Fruit fly (Drosophila melanogaster) whole organism, prepupa: ENCODE measurements around the gene Nepl21.
A peak's percentile ranks its signal among the peaks of the same experiment; 100 is the strongest.

Experiments used
- Blimp-1 ChIP-seq: fragments of 200-800 bp; sonication (Bioruptor generic); optimal IDR thresholded peaks from 3 replicates; lab custom pipeline; 2017; ENCODE audit warnings: missing biosample characterization, missing genetic modification characterization, mild to moderate bottlenecking, moderate library complexity, missing genetic modification reagents
- CG10631 ChIP-seq: fragments of 200-800 bp; sonication (Bioruptor generic); optimal IDR thresholded peaks from 2 replicates; lab custom pipeline; 2016; ENCODE audit warnings: missing biosample characterization, missing genetic modification characterization
- CG10669 ChIP-seq: fragments of 200-800 bp; sonication (Bioruptor generic); optimal IDR thresholded peaks from 3 replicates; lab custom pipeline; 2018; ENCODE audit warnings: missing biosample characterization, mild to moderate bottlenecking, missing genetic modification characterization, moderate library complexity
- CG11762 ChIP-seq: fragments of 200-800 bp; sonication (Bioruptor generic); optimal IDR thresholded peaks from 3 replicates; lab custom pipeline; 2016; ENCODE audit warnings: missing biosample characterization, missing genetic modification characterization; ENCODE audit not compliant: insufficient read depth
- CG11902 ChIP-seq: fragments of 200-800 bp; sonication (Bioruptor generic); optimal IDR thresholded peaks from 3 replicates; lab custom pipeline; 2016; ENCODE audit warnings: missing biosample characterization, missing genetic modification characterization
- CG15336 ChIP-seq: fragments of 200-800 bp; sonication (Bioruptor generic); IDR thresholded peaks from 2 replicates; pipeline ENCODE4 v1.3.6; 2022; ENCODE audit warnings: missing biosample characterization, missing genetic modification characterization
- CG1621 ChIP-seq: fragments of 200-800 bp; sonication (Bioruptor generic); optimal IDR thresholded peaks from 3 replicates; lab custom pipeline; 2018; ENCODE audit warnings: missing biosample characterization, mild to moderate bottlenecking, missing genetic modification characterization
- CG16779 ChIP-seq: fragments of 200-800 bp; sonication (Bioruptor generic); optimal IDR thresholded peaks from 3 replicates; lab custom pipeline; 2017; ENCODE audit warnings: missing biosample characterization, mild to moderate bottlenecking, missing genetic modification characterization
- CG3032 ChIP-seq: fragments of 200-800 bp; optimal IDR thresholded peaks from 2 replicates; lab custom pipeline; 2019; ENCODE audit warnings: missing biosample characterization, mild to moderate bottlenecking, missing genetic modification characterization, moderate library complexity
- CG31627 ChIP-seq: fragments of 200-800 bp; sonication (Bioruptor generic); optimal IDR thresholded peaks from 3 replicates; lab custom pipeline; 2016; ENCODE audit warnings: missing biosample characterization, missing genetic modification characterization
- CG32006 ChIP-seq: fragments of 200-800 bp; sonication (Bioruptor generic); optimal IDR thresholded peaks from 3 replicates; lab custom pipeline; 2017; ENCODE audit warnings: missing biosample characterization, mild to moderate bottlenecking, missing genetic modification characterization
- CG3919 ChIP-seq: fragments of 200-800 bp; sonication (Bioruptor generic); optimal IDR thresholded peaks from 3 replicates; lab custom pipeline; 2016; ENCODE audit warnings: missing biosample characterization, missing genetic modification characterization
- CG6276 ChIP-seq: fragments of 200-800 bp; sonication (Bioruptor generic); optimal IDR thresholded peaks from 2 replicates; lab custom pipeline; 2017; ENCODE audit warnings: missing biosample characterization, mild to moderate bottlenecking, missing genetic modification characterization
- CG6792 ChIP-seq: fragments of 200-800 bp; sonication (Bioruptor generic); optimal IDR thresholded peaks from 3 replicates; lab custom pipeline; 2016; ENCODE audit warnings: missing biosample characterization, missing genetic modification characterization
- CG6854 ChIP-seq: fragments of 200-800 bp; sonication (Bioruptor generic); optimal IDR thresholded peaks from 2 replicates; lab custom pipeline; 2017; ENCODE audit warnings: missing biosample characterization, mild to moderate bottlenecking, missing genetic modification characterization
- CG8119 ChIP-seq: fragments of 200-800 bp; sonication (Bioruptor generic); IDR thresholded peaks from 3 replicates; pipeline ENCODE4 v1.3.6; 2022; ENCODE audit warnings: missing biosample characterization, missing genetic modification characterization
- CG8319 ChIP-seq: fragments of 200-800 bp; sonication (Bioruptor generic); optimal IDR thresholded peaks from 3 replicates; lab custom pipeline; 2016; ENCODE audit warnings: missing biosample characterization, missing genetic modification characterization
- CG9139 ChIP-seq: fragments of 200-800 bp; sonication (Bioruptor generic); optimal IDR thresholded peaks from 3 replicates; lab custom pipeline; 2017; ENCODE audit warnings: missing biosample characterization, mild to moderate bottlenecking, missing genetic modification characterization
- Eip93F ChIP-seq: fragments of 200-800 bp; sonication (Bioruptor generic); optimal IDR thresholded peaks from 2 replicates; lab custom pipeline; 2016; ENCODE audit warnings: missing biosample characterization, mild to moderate bottlenecking, missing genetic modification characterization
- Gug ChIP-seq: fragments of 200-800 bp; sonication (Bioruptor generic); IDR thresholded peaks from 2 replicates; pipeline ENCODE4 v1.3.6; 2022; ENCODE audit warnings: missing biosample characterization, missing genetic modification characterization
- Hr39 ChIP-seq: fragments of 200-800 bp; sonication (Bioruptor generic); optimal IDR thresholded peaks from 2 replicates; lab custom pipeline; 2016; ENCODE audit warnings: missing biosample characterization, missing genetic modification characterization
- Hr4 ChIP-seq: fragments of 200-800 bp; sonication (Bioruptor generic); optimal IDR thresholded peaks from 3 replicates; lab custom pipeline; 2016; ENCODE audit warnings: missing biosample characterization, missing genetic modification characterization
- Lpt ChIP-seq: fragments of 200-800 bp; sonication (Bioruptor generic); optimal IDR thresholded peaks from 3 replicates; lab custom pipeline; 2016; ENCODE audit warnings: missing biosample characterization, missing genetic modification characterization
- Smox ChIP-seq: fragments of 200-800 bp; sonication (Bioruptor generic); optimal IDR thresholded peaks from 3 replicates; lab custom pipeline; 2016; ENCODE audit warnings: missing biosample characterization, missing genetic modification characterization
- Sox15 ChIP-seq: fragments of 200-800 bp; sonication (Bioruptor generic); optimal IDR thresholded peaks from 3 replicates; lab custom pipeline; 2016; ENCODE audit warnings: missing biosample characterization, missing genetic modification characterization
- acj6 ChIP-seq: fragments of 200-800 bp; sonication (Bioruptor generic); optimal IDR thresholded peaks from 3 replicates; lab custom pipeline; 2016; ENCODE audit warnings: missing biosample characterization, missing genetic modification characterization
- cyc ChIP-seq: fragments of 200-800 bp; sonication (Bioruptor generic); optimal IDR thresholded peaks from 3 replicates; lab custom pipeline; 2016; ENCODE audit warnings: missing biosample characterization, missing genetic modification characterization
- dac ChIP-seq: fragments of 200-800 bp; sonication (Bioruptor generic); optimal IDR thresholded peaks from 2 replicates; lab custom pipeline; 2017; ENCODE audit warnings: missing biosample characterization, mild to moderate bottlenecking, missing genetic modification characterization
- dsx ChIP-seq: fragments of 200-800 bp; optimal IDR thresholded peaks from 3 replicates; lab custom pipeline; 2019; ENCODE audit warnings: missing biosample characterization, mild to moderate bottlenecking, missing genetic modification characterization, moderate library complexity; ENCODE audit not compliant: poor library complexity, severe bottlenecking
- eg ChIP-seq: fragments of 200-800 bp; sonication (Bioruptor generic); IDR thresholded peaks from 3 replicates; pipeline ENCODE4 v1.3.6; 2022; ENCODE audit warnings: missing biosample characterization, missing genetic modification characterization
- esn ChIP-seq: fragments of 200-800 bp; sonication (Bioruptor generic); optimal IDR thresholded peaks from 2 replicates; lab custom pipeline; 2016; ENCODE audit warnings: missing biosample characterization, mild to moderate bottlenecking, missing genetic modification characterization, moderate library complexity
- fd59A ChIP-seq: fragments of 200-800 bp; sonication (Bioruptor generic); optimal IDR thresholded peaks from 2 replicates; lab custom pipeline; 2017; ENCODE audit warnings: missing biosample characterization, mild to moderate bottlenecking, missing genetic modification characterization, missing genetic modification reagents
- fd85E ChIP-seq: fragments of 200-800 bp; sonication (Bioruptor generic); optimal IDR thresholded peaks from 3 replicates; lab custom pipeline; 2016; ENCODE audit warnings: missing biosample characterization, missing genetic modification characterization
- fkh ChIP-seq: fragments of 200-800 bp; sonication (Bioruptor generic); optimal IDR thresholded peaks from 3 replicates; lab custom pipeline; 2017; ENCODE audit warnings: missing biosample characterization, mild to moderate bottlenecking, missing genetic modification characterization, moderate library complexity
- lz ChIP-seq: fragments of 200-800 bp; sonication (Bioruptor generic); optimal IDR thresholded peaks from 3 replicates; lab custom pipeline; 2016; ENCODE audit warnings: missing biosample characterization, missing genetic modification characterization
- net ChIP-seq: fragments of 200-800 bp; sonication (Bioruptor generic); optimal IDR thresholded peaks from 3 replicates; lab custom pipeline; 2016; ENCODE audit warnings: missing biosample characterization, missing genetic modification characterization
- pdm3 ChIP-seq: fragments of 200-800 bp; sonication (Bioruptor generic); optimal IDR thresholded peaks from 3 replicates; lab custom pipeline; 2016; ENCODE audit warnings: missing biosample characterization, missing genetic modification characterization
- salr ChIP-seq, 2 experiments: fragments of 200-800 bp; sonication (Bioruptor generic); optimal IDR thresholded peaks; 3 replicates each; lab custom pipeline; 2016 to 2018; ENCODE audit warnings: missing biosample characterization in 2 of 2, missing genetic modification characterization in 2 of 2, mild to moderate bottlenecking in 1 of 2
- spab ChIP-seq: fragments of 200-800 bp; sonication (Bioruptor generic); optimal IDR thresholded peaks from 2 replicates; lab custom pipeline; 2017; ENCODE audit warnings: missing biosample characterization, mild to moderate bottlenecking, missing genetic modification characterization, missing genetic modification reagents
- ss ChIP-seq, 2 experiments: fragments of 200-800 bp; sonication (Bioruptor generic); optimal IDR thresholded peaks; 2 replicates in 1 of 2; 3 replicates in 1 of 2; lab custom pipeline; 2017 to 2018; ENCODE audit warnings: mild to moderate bottlenecking in 2 of 2, missing biosample characterization in 2 of 2, missing genetic modification characterization in 2 of 2, moderate library complexity in 1 of 2
- vri ChIP-seq: fragments of 200-800 bp; sonication (Bioruptor generic); optimal IDR thresholded peaks from 3 replicates; lab custom pipeline; 2016; ENCODE audit warnings: missing biosample characterization, mild to moderate bottlenecking, missing genetic modification characterization

Nepl21 gene

DNA sequence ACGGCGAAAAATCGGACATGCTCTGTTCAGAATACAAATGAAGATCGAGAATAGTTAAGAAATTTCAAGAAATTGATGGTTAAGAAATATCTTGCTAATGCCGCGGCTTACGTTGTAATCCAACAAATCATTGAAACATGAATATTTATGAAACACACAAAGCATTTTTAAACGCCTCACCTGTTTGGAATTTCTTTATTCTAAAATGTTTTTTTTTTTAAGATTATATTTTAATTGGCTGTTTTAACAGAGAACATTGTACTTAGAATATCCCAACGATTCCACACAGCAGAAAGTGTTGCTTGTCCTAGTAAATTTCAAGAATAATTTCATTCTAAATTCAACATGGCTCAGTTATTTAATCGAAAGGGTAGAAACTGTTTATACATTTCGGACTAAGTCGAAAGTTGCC, 31.5 kb upstream of the Nepl21 start (continued):
- TF ChIP-seq CG11762 (GFP tag; lab: Kevin White, UChicago), result no peak
- peak; percentile 14 for TF ChIP-seq Sox15 (GFP tag; lab: Kevin White, UChicago)
- no peak for TF ChIP-seq cyc (GFP tag; lab: Kevin White, UChicago)
- peak; percentile 31 for TF ChIP-seq CG3032 (tag; lab: Kevin White, UChicago)
- peak; percentile 10 for TF ChIP-seq fd59A
- peak; percentile 57 for TF ChIP-seq CG6276
- TF ChIP-seq CG32006 (GFP tag; lab: Kevin White, UChicago), result peak; percentile 88
- no peak for TF ChIP-seq CG1621 (tag; lab: Kevin White, UChicago)
- TF ChIP-seq fd85E (GFP tag; lab: Kevin White, UChicago), result no peak
- peak in 1 of 2 experiments; percentile 79 for TF ChIP-seq salr (GFP tag; optimal IDR thresholded peaks at IDR 0.05; lab: Kevin White, UChicago)
- peak; percentile 47 for TF ChIP-seq esn (GFP tag; lab: Kevin White, UChicago)
- TF ChIP-seq CG6792 (GFP tag; lab: Kevin White, UChicago), result peak; percentile 25
- no peak for TF ChIP-seq Gug
- TF ChIP-seq CG3919 (GFP tag; lab: Kevin White, UChicago), result peak; percentile 57
- peak; percentile 38 for TF ChIP-seq pdm3 (GFP tag; lab: Kevin White, UChicago)
- TF ChIP-seq CG8319 (GFP tag; lab: Kevin White, UChicago), result peak; percentile 13
- TF ChIP-seq fkh (GFP tag; lab: Kevin White, UChicago), result no peak
- peak; percentile 44 for TF ChIP-seq CG10669
- peak; percentile 18 to 36 for TF ChIP-seq ss (GFP tag; optimal IDR thresholded peaks at IDR 0.05; lab: Kevin White, UChicago)
- no peak for TF ChIP-seq Blimp-1 (GFP tag; lab: Kevin White, UChicago)
- peak; percentile 67 for TF ChIP-seq Hr4 (GFP tag; lab: Kevin White, UChicago)

dm6 chr3R:28856140-28856539, 27.4 kb upstream of the Nepl21 start:
- TF ChIP-seq fd59A (no peak), fkh (GFP tag; lab: Kevin White, UChicago) (peak; percentile 60)

- no peak for TF ChIP-seq esn (GFP tag; lab: Kevin White, UChicago)
- no peak for TF ChIP-seq CG6792 (GFP tag; lab: Kevin White, UChicago)
- no peak for TF ChIP-seq vri (GFP tag; lab: Kevin White, UChicago)
- no peak for TF ChIP-seq dac (GFP tag; lab: Kevin White, UChicago)
- no peak for TF ChIP-seq CG1621 (tag; lab: Kevin White, UChicago)
- TF ChIP-seq Smox (GFP tag; lab: Kevin White, UChicago), result no peak
- no peak for TF ChIP-seq Eip93F (GFP tag; lab: Kevin White, UChicago)
- TF ChIP-seq CG9139 (GFP tag; lab: Kevin White, UChicago), result no peak
- no peak for TF ChIP-seq net (GFP tag; lab: Kevin White, UChicago)
- no peak for TF ChIP-seq pdm3 (GFP tag; lab: Kevin White, UChicago)
- TF ChIP-seq dsx, result no peak
- no peak for TF ChIP-seq Hr4 (GFP tag; lab: Kevin White, UChicago)
- TF ChIP-seq CG3919 (GFP tag; lab: Kevin White, UChicago), result no peak
- no peak for TF ChIP-seq CG6854 (GFP tag; lab: Kevin White, UChicago)
- TF ChIP-seq acj6 (GFP tag; lab: Kevin White, UChicago), result no peak
- no peak for TF ChIP-seq Gug
- TF ChIP-seq lz (GFP tag; lab: Kevin White, UChicago), result no peak
- TF ChIP-seq CG32006 (GFP tag; lab: Kevin White, UChicago), result no peak
Measured at dm6 chr3R:28856829-28857228, 26.7 kb upstream of the Nepl21 start.

DNA sequence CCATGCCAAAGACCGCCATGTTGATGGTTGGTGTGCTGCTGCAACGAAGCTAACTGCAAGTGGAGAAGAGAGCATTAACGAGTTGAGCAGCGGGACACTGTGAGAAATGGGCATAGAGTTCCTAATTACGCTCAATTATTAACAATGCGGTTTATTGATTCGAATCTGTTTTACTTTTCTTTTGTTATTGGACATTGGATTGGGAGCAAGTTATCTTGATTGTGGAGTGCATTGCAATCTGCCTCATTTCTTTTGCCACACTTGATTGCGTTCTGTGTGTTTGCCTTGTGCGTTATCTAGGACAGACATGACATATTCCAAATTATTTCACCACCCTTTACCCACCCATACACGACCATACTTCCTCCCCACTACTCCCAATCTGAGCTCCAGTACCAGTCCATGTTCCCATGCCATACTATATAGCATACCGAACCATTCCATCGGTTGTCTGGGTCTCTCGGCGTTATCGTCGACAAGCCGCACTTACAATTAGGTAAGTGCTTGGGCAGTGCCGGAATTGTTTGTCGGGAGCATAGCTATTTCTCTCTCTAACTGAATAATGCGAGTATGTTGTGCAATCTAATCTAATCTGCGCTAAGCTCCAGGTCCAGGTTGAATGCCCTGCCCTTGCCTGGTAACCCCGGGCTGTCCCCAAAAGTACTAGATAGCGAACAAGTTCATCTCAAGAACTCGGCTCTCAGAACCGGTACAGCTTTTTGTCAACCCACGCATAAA, 26.0 kb upstream of the Nepl21 start:
- TF ChIP-seq CG9139 (GFP tag; lab: Kevin White, UChicago) (no peak), CG11902 (GFP tag; lab: Kevin White, UChicago) (no peak), CG16779 (tag; lab: Kevin White, UChicago) (peak; percentile 20), CG31627 (GFP tag; lab: Kevin White, UChicago) (peak; percentile 30), CG3032 (tag; lab: Kevin White, UChicago) (peak; percentile 60), vri (GFP tag; lab: Kevin White, UChicago) (no peak), Hr39 (GFP tag; lab: Kevin White, UChicago) (peak; percentile 29), CG6276 (peak; percentile 35), CG10631 (GFP tag; lab: Kevin White, UChicago) (peak; percentile 52), fkh (GFP tag; lab: Kevin White, UChicago) (no peak), spab (peak; percentile 35), Eip93F (GFP tag; lab: Kevin White, UChicago) (no peak), Lpt (GFP tag; lab: Kevin White, UChicago) (no peak), fd59A (peak; percentile 48), CG15336 (GFP tag; lab: Robert Waterston, UW) (peak; percentile 74), fd85E (GFP tag; lab: Kevin White, UChicago) (no peak), dsx (peak; percentile 46), eg (peak; percentile 73; the same call in 2 of the 3 replicates), cyc (GFP tag; lab: Kevin White, UChicago) (no peak), CG8119 (GFP tag; lab: Robert Waterston, UW) (peak; percentile 67; the same call in 2 of the 3 replicates)
